Worm (Caenorhabditis elegans) whole organism, L2 larva: ENCODE measurements around the gene dlst-1.
A peak's percentile ranks its signal among the peaks of the same experiment; 100 is the strongest.

Experiments
- C34F6.9 ChIP-seq: fragments of 150-350 bp; optimal IDR thresholded peaks from 2 replicates; lab custom pipeline; 2014; ENCODE audit warnings: missing biosample characterization, missing genetic modification characterization
- R02D3.7 ChIP-seq: fragments of 150-350 bp; optimal IDR thresholded peaks from 2 replicates; lab custom pipeline; 2014; ENCODE audit warnings: missing biosample characterization, missing genetic modification characterization
- ZK546.5 ChIP-seq: sonication (generic microtip); optimal IDR thresholded peaks from 2 replicates; lab custom pipeline; 2017; ENCODE audit warnings: missing biosample characterization, missing genetic modification characterization
- alr-1 ChIP-seq: fragments of 150-350 bp; optimal IDR thresholded peaks from 2 replicates; lab custom pipeline; 2014; ENCODE audit warnings: missing biosample characterization, missing genetic modification characterization
- aly-2 ChIP-seq: fragments of 150-350 bp; optimal IDR thresholded peaks from 2 replicates; lab custom pipeline; 2014; ENCODE audit warnings: missing biosample characterization, missing genetic modification characterization
- ama-1 ChIP-seq: fragments of 150-350 bp; optimal IDR thresholded peaks from 2 replicates; lab custom pipeline; 2018; ENCODE audit warnings: inconsistent platforms
- blmp-1 ChIP-seq: sonication (generic microtip); optimal IDR thresholded peaks from 2 replicates; lab custom pipeline; 2017; ENCODE audit warnings: missing genetic modification characterization, mild to moderate bottlenecking, missing compliant biosample characterization, antibody characterized with exemption, moderate library complexity; ENCODE audit not compliant: insufficient read depth
- ceh-82 ChIP-seq: fragments of 150-350 bp; optimal IDR thresholded peaks from 2 replicates; lab custom pipeline; 2014; ENCODE audit warnings: missing biosample characterization, missing genetic modification characterization
- dmd-4 ChIP-seq: sonication (generic microtip); optimal IDR thresholded peaks from 2 replicates; lab custom pipeline; 2017; ENCODE audit warnings: missing biosample characterization, missing genetic modification characterization
- egl-27 ChIP-seq: sonication (generic microtip); optimal IDR thresholded peaks from 3 replicates; lab custom pipeline; 2017; ENCODE audit warnings: missing biosample characterization, missing genetic modification reagents, missing genetic modification characterization
- elt-1 ChIP-seq: fragments of 150-350 bp; optimal IDR thresholded peaks from 2 replicates; lab custom pipeline; 2014; ENCODE audit warnings: missing biosample characterization, missing genetic modification characterization
- elt-3 ChIP-seq: sonication (generic microtip); optimal IDR thresholded peaks from 2 replicates; lab custom pipeline; 2017; ENCODE audit warnings: missing biosample characterization, missing genetic modification characterization
- fos-1 ChIP-seq: fragments of 150-350 bp; optimal IDR thresholded peaks from 2 replicates; lab custom pipeline; 2014; ENCODE audit warnings: missing biosample characterization, missing genetic modification characterization
- gmeb-1 ChIP-seq: fragments of 150-350 bp; optimal IDR thresholded peaks from 2 replicates; lab custom pipeline; 2014; ENCODE audit warnings: missing biosample characterization, missing genetic modification characterization
- lin-11 ChIP-seq: fragments of 150-350 bp; sonication (generic microtip); optimal IDR thresholded peaks from 2 replicates; lab custom pipeline; 2014; ENCODE audit warnings: missing biosample characterization, missing genetic modification characterization, inconsistent platforms, mixed read lengths
- lin-13 ChIP-seq: fragments of 150-350 bp; optimal IDR thresholded peaks from 2 replicates; lab custom pipeline; 2014; ENCODE audit warnings: missing biosample characterization, missing genetic modification reagents, missing genetic modification characterization
- lsy-2 ChIP-seq, 2 experiments: fragments of 150-350 bp in 1 of 2; sonication (generic microtip) in 1 of 2; optimal IDR thresholded peaks; 2 replicates each; lab custom pipeline; 2014 to 2017; ENCODE audit warnings: missing biosample characterization in 2 of 2, missing genetic modification characterization in 2 of 2
- mbf-1 ChIP-seq: sonication (generic microtip); optimal IDR thresholded peaks from 2 replicates; lab custom pipeline; 2017; ENCODE audit warnings: missing biosample characterization, missing genetic modification characterization
- mdl-1 ChIP-seq, 2 experiments: fragments of 150-350 bp in 1 of 2; sonication (generic microtip) in 1 of 2; optimal IDR thresholded peaks; 2 replicates each; lab custom pipeline; 2017; ENCODE audit warnings: missing biosample characterization in 2 of 2, missing genetic modification characterization in 2 of 2
- nhr-10 ChIP-seq: sonication (generic microtip); optimal IDR thresholded peaks from 2 replicates; lab custom pipeline; 2017; ENCODE audit warnings: missing biosample characterization, missing genetic modification characterization
- nhr-21 ChIP-seq: fragments of 150-350 bp; optimal IDR thresholded peaks from 2 replicates; lab custom pipeline; 2014; ENCODE audit warnings: missing biosample characterization, missing genetic modification characterization
- nhr-237 ChIP-seq: fragments of 150-350 bp; optimal IDR thresholded peaks from 2 replicates; lab custom pipeline; 2014; ENCODE audit warnings: missing biosample characterization, missing genetic modification characterization
- nhr-25 ChIP-seq: fragments of 150-350 bp; sonication (generic microtip); optimal IDR thresholded peaks from 3 replicates; lab custom pipeline; 2014; ENCODE audit warnings: missing biosample characterization, missing genetic modification characterization
- nhr-6 ChIP-seq: fragments of 150-350 bp; optimal IDR thresholded peaks from 2 replicates; lab custom pipeline; 2014; ENCODE audit warnings: missing biosample characterization, missing genetic modification characterization
- peb-1 ChIP-seq: fragments of 150-350 bp; optimal IDR thresholded peaks from 2 replicates; lab custom pipeline; 2014; ENCODE audit warnings: missing biosample characterization, missing genetic modification characterization
- sem-4 ChIP-seq: fragments of 150-350 bp; optimal IDR thresholded peaks from 2 replicates; lab custom pipeline; 2014; ENCODE audit warnings: missing biosample characterization, missing genetic modification reagents, missing genetic modification characterization
- sma-3 ChIP-seq: sonication (generic microtip); optimal IDR thresholded peaks from 2 replicates; lab custom pipeline; 2016; ENCODE audit warnings: missing genetic modification reagents, missing genetic modification characterization, missing compliant biosample characterization
- sma-9 ChIP-seq, 2 experiments: fragments of 150-350 bp in 1 of 2; sonication (generic microtip) in 1 of 2; optimal IDR thresholded peaks; 2 replicates each; lab custom pipeline; 2014 to 2016; ENCODE audit warnings: missing genetic modification characterization in 2 of 2, mild to moderate bottlenecking in 1 of 2, missing biosample characterization in 1 of 2, missing compliant biosample characterization in 1 of 2, missing genetic modification reagents in 1 of 2, moderate library complexity in 1 of 2
- snpc-4 ChIP-seq: fragments of 150-350 bp; optimal IDR thresholded peaks from 2 replicates; lab custom pipeline; 2014; ENCODE audit warnings: missing biosample characterization, missing genetic modification characterization
- unc-55 ChIP-seq: fragments of 150-350 bp; sonication (generic microtip); optimal IDR thresholded peaks from 3 replicates; lab custom pipeline; 2014; ENCODE audit warnings: missing biosample characterization, missing genetic modification reagents, missing genetic modification characterization
- zag-1 ChIP-seq: fragments of 150-350 bp; optimal IDR thresholded peaks from 2 replicates; lab custom pipeline; 2014; ENCODE audit warnings: missing biosample characterization, missing genetic modification characterization
- ztf-1 ChIP-seq: fragments of 200-800 bp; sonication (Bioruptor generic); conservative IDR thresholded peaks from 2 replicates; pipeline ENCODE4 v1.3.6; 2022; ENCODE audit warnings: missing genetic modification characterization, missing compliant biosample characterization
- ztf-11 ChIP-seq: sonication (generic microtip); optimal IDR thresholded peaks from 2 replicates; lab custom pipeline; 2017; ENCODE audit warnings: missing biosample characterization, missing genetic modification characterization
- ztf-4 ChIP-seq: fragments of 150-350 bp; optimal IDR thresholded peaks from 2 replicates; lab custom pipeline; 2014; ENCODE audit warnings: missing biosample characterization, missing genetic modification characterization

dlst-1 gene

DNA sequence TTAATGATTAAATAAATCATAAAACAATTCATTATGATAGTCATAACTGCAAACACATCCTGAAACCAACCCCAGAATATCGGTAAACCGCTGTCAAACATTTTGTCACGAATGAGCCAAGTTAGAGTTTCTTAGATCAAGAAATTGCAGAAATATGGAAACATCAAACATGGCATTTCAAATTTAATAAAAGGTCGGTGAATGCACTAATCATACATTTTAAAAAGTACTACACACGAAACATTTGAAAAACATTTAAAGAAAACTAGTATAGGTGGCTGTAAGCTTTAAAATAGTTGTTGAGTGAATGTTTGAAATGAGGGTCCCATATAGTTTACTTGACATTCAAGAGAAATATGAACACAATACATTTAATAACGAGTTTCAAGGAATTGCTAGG, 40.2 kb downstream of the dlst-1 start, which contains the start of gene str-180:
Gene str-180 (minus strand): TSS at position 101 of the 400 bp plus-strand sequence.
- TF ChIP-seq mbf-1: no peak
- TF ChIP-seq gmeb-1 (tag; lab: Kevin White, UChicago): no peak
- no peak for TF ChIP-seq mdl-1 (tag; optimal IDR thresholded peaks at IDR 0.05; lab: Kevin White, UChicago)
- TF ChIP-seq snpc-4 (tag; lab: Kevin White, UChicago): no peak
- TF ChIP-seq C34F6.9 (tag; lab: Kevin White, UChicago): no peak
- no peak for TF ChIP-seq ceh-82 (tag; lab: Kevin White, UChicago)
- TF ChIP-seq elt-1 (tag; lab: Kevin White, UChicago): no peak
- TF ChIP-seq peb-1: no peak
- TF ChIP-seq aly-2 (tag; lab: Kevin White, UChicago): no peak
- TF ChIP-seq lin-13 (GFP tag; lab: Kevin White, UChicago): no peak
- TF ChIP-seq ZK546.5 (tag; lab: Kevin White, UChicago): no peak
- TF ChIP-seq nhr-21 (tag; lab: Kevin White, UChicago): no peak
- no peak for TF ChIP-seq sem-4 (tag; lab: Kevin White, UChicago)
- TF ChIP-seq lsy-2 (tag; optimal IDR thresholded peaks at IDR 0.05; lab: Kevin White, UChicago): no peak
- TF ChIP-seq ztf-11 (tag; lab: Kevin White, UChicago): no peak
- no peak for TF ChIP-seq lin-11 (tag; lab: Kevin White, UChicago)
- no peak for TF ChIP-seq ztf-1
- TF ChIP-seq nhr-10 (tag; lab: Kevin White, UChicago): no peak
- no peak for TF ChIP-seq elt-3 (tag; lab: Kevin White, UChicago)

DNA sequence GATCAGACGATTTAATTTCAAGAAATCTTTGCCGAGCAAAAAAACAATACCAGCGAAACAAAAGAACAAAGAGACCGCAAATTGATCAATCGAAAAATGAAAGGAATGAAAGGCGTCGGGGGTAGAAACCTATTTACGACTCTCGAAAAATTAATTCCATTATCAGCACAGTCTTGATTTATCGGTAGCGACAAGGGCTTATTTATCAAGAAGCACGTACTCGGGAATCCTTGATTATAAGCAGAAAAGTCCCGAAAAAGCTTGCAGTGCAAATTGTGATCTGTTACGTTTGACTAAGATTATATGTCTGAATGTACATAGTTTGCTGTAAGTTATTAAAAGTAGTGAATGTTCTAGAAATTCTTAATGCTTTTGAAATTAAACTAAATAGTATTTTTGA, 42.3 kb downstream of the dlst-1 start:
- TF ChIP-seq sma-9 (GFP tag; optimal IDR thresholded peaks at IDR 0.05; lab: Kevin White, UChicago) (peak; percentile 40), sma-9 (tag; optimal IDR thresholded peaks at IDR 0.05; lab: Kevin White, UChicago) (no peak), fos-1 (tag; lab: Kevin White, UChicago) (peak; percentile 23), R02D3.7 (no peak), peb-1 (no peak), lin-13 (GFP tag; lab: Kevin White, UChicago) (no peak)

DNA sequence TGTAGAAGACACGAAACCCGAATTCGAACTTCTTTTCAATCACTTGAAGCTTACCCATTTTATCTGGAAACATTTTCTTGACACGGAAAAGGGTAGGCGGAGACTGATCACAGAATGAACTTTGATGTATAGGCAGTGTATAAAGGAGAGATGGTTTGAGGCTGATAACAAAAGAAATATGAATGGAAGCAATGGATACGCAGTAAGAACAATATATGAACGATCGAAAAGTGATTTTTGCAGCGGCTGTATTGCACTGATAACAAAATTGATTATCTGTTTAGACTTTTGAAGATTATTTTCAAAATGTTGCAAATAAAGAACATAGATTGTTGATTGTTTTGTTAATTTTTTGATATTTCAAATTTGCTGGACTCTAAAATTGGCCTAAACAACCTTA, 43.1 kb downstream of the dlst-1 start, which contains the start of gene pmp-5:
Gene pmp-5 (minus strand): TSS at position 63 of the 400 bp plus-strand sequence.
- TF ChIP-seq nhr-237 (tag; lab: Kevin White, UChicago): no peak
- TF ChIP-seq blmp-1 (tag; lab: Kevin White, UChicago): no peak
- TF ChIP-seq nhr-25 (tag; lab: Kevin White, UChicago): no peak
- no peak for TF ChIP-seq nhr-10 (tag; lab: Kevin White, UChicago)
- no peak for TF ChIP-seq ZK546.5 (tag; lab: Kevin White, UChicago)
- TF ChIP-seq egl-27 (tag; lab: Kevin White, UChicago): no peak
- TF ChIP-seq sma-3 (GFP tag; lab: Kevin White, UChicago): no peak
- no peak for TF ChIP-seq ama-1 (lab: Kevin White, UChicago)
- peak; percentile 31 for TF ChIP-seq fos-1 (tag; lab: Kevin White, UChicago)
- peak; percentile 82 for TF ChIP-seq sma-9 (GFP tag; optimal IDR thresholded peaks at IDR 0.05; lab: Kevin White, UChicago)
- no peak for TF ChIP-seq sma-9 (tag; optimal IDR thresholded peaks at IDR 0.05; lab: Kevin White, UChicago)
- TF ChIP-seq ztf-1: no peak
- no peak for TF ChIP-seq ztf-4 (tag; lab: Kevin White, UChicago)

DNA sequence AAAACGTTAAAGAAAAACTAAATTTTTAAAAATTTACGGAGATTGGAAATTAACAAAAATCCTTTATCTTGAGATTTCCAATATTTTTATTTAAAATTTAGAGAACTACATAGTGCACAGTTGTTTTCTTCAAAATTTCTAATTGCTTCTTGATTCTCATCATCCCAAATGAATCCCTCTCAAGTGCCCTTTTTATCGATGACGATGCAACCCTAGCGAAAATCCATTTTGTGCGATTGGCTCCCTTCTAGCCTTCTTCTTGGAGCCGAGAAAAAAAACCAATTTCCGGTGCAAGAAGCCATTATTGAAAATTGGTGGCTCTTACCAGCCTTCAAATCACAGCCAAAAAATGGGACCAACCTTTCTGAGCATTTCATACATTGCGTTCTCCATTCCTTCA, 46.4 kb downstream of the dlst-1 start:
- no peak for TF ChIP-seq C34F6.9 (tag; lab: Kevin White, UChicago)
- no peak for TF ChIP-seq unc-55 (GFP tag; lab: Kevin White, UChicago)
- TF ChIP-seq alr-1 (tag; lab: Kevin White, UChicago): no peak
- TF ChIP-seq lin-13 (GFP tag; lab: Kevin White, UChicago): no peak
- no peak for TF ChIP-seq egl-27 (tag; lab: Kevin White, UChicago)
- no peak for TF ChIP-seq gmeb-1 (tag; lab: Kevin White, UChicago)
- TF ChIP-seq dmd-4 (tag; lab: Kevin White, UChicago): no peak
- no peak for TF ChIP-seq fos-1 (tag; lab: Kevin White, UChicago)
- TF ChIP-seq nhr-6: no peak
- no peak for TF ChIP-seq ztf-11 (tag; lab: Kevin White, UChicago)
- TF ChIP-seq lsy-2 (tag; optimal IDR thresholded peaks at IDR 0.05; lab: Kevin White, UChicago): no peak
- no peak for TF ChIP-seq zag-1 (tag; lab: Kevin White, UChicago)
